Fruit fly (Drosophila melanogaster) whole organism, prepupa: ENCODE measurements around the gene CG3473.

Experiments used
- CG7368 ChIP-seq: fragments of 200-800 bp; sonication (Bioruptor generic); optimal IDR thresholded peaks from 3 replicates; lab custom pipeline; 2016; ENCODE audit warnings: missing biosample characterization, missing genetic modification characterization
- Gug ChIP-seq: fragments of 200-800 bp; sonication (Bioruptor generic); IDR thresholded peaks from 2 replicates; pipeline ENCODE4 v1.3.6; 2022; ENCODE audit warnings: missing biosample characterization, missing genetic modification characterization
- Sox14 ChIP-seq: fragments of 200-800 bp; sonication (Bioruptor generic); optimal IDR thresholded peaks from 3 replicates; lab custom pipeline; 2016; ENCODE audit warnings: missing biosample characterization, missing genetic modification characterization

dm6 chr2L:14545319-14545740, 18.2 kb downstream of the CG3473 start:
- TF ChIP-seq CG7368 (GFP tag; lab: Kevin White, UChicago): no peak
- TF ChIP-seq Gug (GFP tag; lab: Robert Waterston, UW): no peak
- no peak for TF ChIP-seq Sox14 (GFP tag; lab: Kevin White, UChicago)
